Worm (Caenorhabditis elegans) whole organism, L4 larva: ENCODE results near the gene rab-7.

ENCODE experiments used
- D1046.2 ChIP-seq: fragments of 200-800 bp; sonication (Bioruptor generic); IDR thresholded peaks from 2 replicates; pipeline ENCODE4 v1.3.6; 2022; ENCODE audit warnings: missing genetic modification characterization, missing compliant biosample characterization
- F37D6.2 ChIP-seq: sonication (generic microtip); optimal IDR thresholded peaks from 2 replicates; lab custom pipeline; 2016; ENCODE audit warnings: mild to moderate bottlenecking, missing genetic modification characterization, missing compliant biosample characterization
- Y105C5A.15 ChIP-seq: fragments of 200-800 bp; sonication (Bioruptor generic); IDR thresholded peaks from 2 replicates; pipeline ENCODE4 v1.3.6; 2022; ENCODE audit warnings: missing genetic modification characterization, missing compliant biosample characterization
- ZK337.2 ChIP-seq: fragments of 200-800 bp; sonication (Bioruptor generic); IDR thresholded peaks from 2 replicates; pipeline ENCODE4 v1.3.6; 2022; ENCODE audit warnings: missing genetic modification reagents, missing genetic modification characterization, missing compliant biosample characterization
- aha-1 ChIP-seq: fragments of 150-350 bp; peaks from one replicate; lab custom pipeline; 2014; ENCODE audit warnings: missing biosample characterization, missing genetic modification characterization
- attf-4 ChIP-seq: sonication (generic microtip); optimal IDR thresholded peaks from 3 replicates; lab custom pipeline; 2017; ENCODE audit warnings: missing biosample characterization, missing genetic modification characterization
- ceh-28 ChIP-seq: fragments of 150-350 bp; optimal IDR thresholded peaks from 2 replicates; lab custom pipeline; 2014; ENCODE audit warnings: missing biosample characterization, missing genetic modification reagents, missing genetic modification characterization
- ceh-62 ChIP-seq: sonication (generic microtip); optimal IDR thresholded peaks from 2 replicates; lab custom pipeline; 2017; ENCODE audit warnings: missing biosample characterization, missing genetic modification characterization
- ceh-82 ChIP-seq: sonication (generic microtip); optimal IDR thresholded peaks from 2 replicates; lab custom pipeline; 2017; ENCODE audit warnings: missing biosample characterization, missing genetic modification characterization
- daf-12 ChIP-seq: fragments of 150-350 bp; optimal IDR thresholded peaks from 2 replicates; lab custom pipeline; 2014; ENCODE audit warnings: missing biosample characterization, missing genetic modification reagents, missing genetic modification characterization
- daf-19 ChIP-seq: fragments of 200-800 bp; sonication (Bioruptor generic); conservative IDR thresholded peaks from 2 replicates; pipeline ENCODE4 v1.3.6; 2022; ENCODE audit warnings: missing genetic modification characterization, missing compliant biosample characterization
- daf-8 ChIP-seq: fragments of 200-800 bp; sonication (Bioruptor generic); IDR thresholded peaks from 2 replicates; pipeline ENCODE4 v1.3.6; 2022; ENCODE audit warnings: missing genetic modification characterization, missing compliant biosample characterization
- dmd-6 ChIP-seq: fragments of 200-800 bp; sonication (Bioruptor generic); IDR thresholded peaks from 2 replicates; pipeline ENCODE4 v1.3.6; 2022; ENCODE audit warnings: missing genetic modification reagents, missing genetic modification characterization, missing compliant biosample characterization
- dpl-1 ChIP-seq: fragments of 150-350 bp; optimal IDR thresholded peaks from 2 replicates; lab custom pipeline; 2014; ENCODE audit warnings: missing biosample characterization, missing genetic modification reagents, missing genetic modification characterization
- egl-27 ChIP-seq: sonication (generic microtip); optimal IDR thresholded peaks from 3 replicates; lab custom pipeline; 2017; ENCODE audit warnings: missing biosample characterization, missing genetic modification reagents, missing genetic modification characterization
- hif-1 ChIP-seq, 2 experiments: sonication (generic microtip); optimal IDR thresholded peaks; 2 replicates each; lab custom pipeline; 2016 to 2017; ENCODE audit warnings: missing compliant biosample characterization in 2 of 2, missing genetic modification characterization in 2 of 2, missing genetic modification reagents in 2 of 2, missing genotype in 2 of 2, mild to moderate bottlenecking in 1 of 2
- hlh-11 ChIP-seq: fragments of 200-800 bp; sonication (Bioruptor generic); optimal IDR thresholded peaks from 2 replicates; lab custom pipeline; 2018; ENCODE audit warnings: mild to moderate bottlenecking, missing genetic modification characterization, missing compliant biosample characterization
- hmg-1.1 ChIP-seq: fragments of 200-800 bp; sonication (Bioruptor generic); IDR thresholded peaks from 2 replicates; pipeline ENCODE4 v1.3.6; 2022; ENCODE audit warnings: missing genetic modification reagents, missing genetic modification characterization, missing compliant biosample characterization
- lin-1 ChIP-seq: fragments of 200-800 bp; sonication (Bioruptor generic); IDR thresholded peaks from 2 replicates; pipeline ENCODE4 v1.3.6; 2022; ENCODE audit warnings: missing genetic modification reagents, missing genetic modification characterization, missing compliant biosample characterization
- lin-13 ChIP-seq: fragments of 150-350 bp; optimal IDR thresholded peaks from 2 replicates; lab custom pipeline; 2014; ENCODE audit warnings: missing biosample characterization, missing genetic modification reagents, missing genetic modification characterization
- lin-38 ChIP-seq: fragments of 200-800 bp; sonication (Bioruptor generic); IDR thresholded peaks from 2 replicates; pipeline ENCODE4 v1.3.6; 2022; ENCODE audit warnings: missing genetic modification reagents, missing genetic modification characterization, missing compliant biosample characterization
- lsy-2 ChIP-seq, 2 experiments: fragments of 150-350 bp in 1 of 2; sonication (generic microtip) in 1 of 2; optimal IDR thresholded peaks; 2 replicates each; lab custom pipeline; 2014 to 2017; ENCODE audit warnings: missing biosample characterization in 2 of 2, missing genetic modification characterization in 2 of 2
- mdl-1 ChIP-seq, 2 experiments: fragments of 150-350 bp in 1 of 2; sonication (generic microtip) in 1 of 2; optimal IDR thresholded peaks; 2 replicates each; lab custom pipeline; 2014 to 2017; ENCODE audit warnings: missing biosample characterization in 2 of 2, missing genetic modification characterization in 2 of 2
- mep-1 ChIP-seq: fragments of 150-350 bp; sonication (generic microtip); optimal IDR thresholded peaks from 3 replicates; lab custom pipeline; 2014; ENCODE audit warnings: missing biosample characterization, missing genetic modification characterization
- mxl-3 ChIP-seq: fragments of 200-800 bp; sonication (Bioruptor generic); optimal IDR thresholded peaks from 2 replicates; lab custom pipeline; 2018; ENCODE audit warnings: mild to moderate bottlenecking, missing genetic modification characterization, missing compliant biosample characterization
- nhr-28 ChIP-seq: fragments of 150-350 bp; optimal IDR thresholded peaks from 2 replicates; lab custom pipeline; 2014; ENCODE audit warnings: missing biosample characterization, missing genetic modification characterization
- nhr-41 ChIP-seq: fragments of 200-800 bp; sonication (Bioruptor generic); IDR thresholded peaks from 2 replicates; pipeline ENCODE4 v1.3.6; 2022; ENCODE audit warnings: missing genetic modification reagents, missing genetic modification characterization, missing compliant biosample characterization
- nhr-42 ChIP-seq: fragments of 200-800 bp; sonication (Bioruptor generic); IDR thresholded peaks from 2 replicates; pipeline ENCODE4 v1.3.6; 2022; ENCODE audit warnings: missing genetic modification characterization, missing compliant biosample characterization
- nhr-77 ChIP-seq: fragments of 150-350 bp; optimal IDR thresholded peaks from 2 replicates; lab custom pipeline; 2014; ENCODE audit warnings: missing biosample characterization, missing genetic modification characterization
- pha-4 ChIP-seq, 2 experiments: fragments of 150-350 bp in 1 of 2; fragments of 200-800 bp in 1 of 2; sonication (Bioruptor generic) in 1 of 2; IDR thresholded peaks in 1 of 2; optimal IDR thresholded peaks in 1 of 2; 2 replicates each; pipeline versions ENCODE4 v1.3.6 to Lab custom; 2014 to 2022; ENCODE audit warnings: missing genetic modification characterization in 2 of 2, missing genetic modification reagents in 2 of 2, missing biosample characterization in 1 of 2, missing compliant biosample characterization in 1 of 2
- pqm-1 ChIP-seq: sonication (generic microtip); optimal IDR thresholded peaks from 2 replicates; lab custom pipeline; 2017; ENCODE audit warnings: missing biosample characterization, missing genetic modification characterization
- snpc-1.2 ChIP-seq: fragments of 200-800 bp; sonication (Bioruptor generic); IDR thresholded peaks from 2 replicates; pipeline ENCODE4 v1.3.6; 2022; ENCODE audit warnings: missing genetic modification reagents, missing genetic modification characterization, missing compliant biosample characterization
- tra-1 ChIP-seq: fragments of 200-800 bp; sonication (Bioruptor generic); IDR thresholded peaks from 2 replicates; pipeline ENCODE4 v1.3.6; 2022; ENCODE audit warnings: missing genetic modification reagents, missing genetic modification characterization, missing compliant biosample characterization
- unc-62 ChIP-seq, 3 experiments: fragments of 150-350 bp in 1 of 3; sonication (generic microtip); optimal IDR thresholded peaks in 2 of 3; peaks in 1 of 3; 1 replicate in 1 of 3; 2 replicates in 2 of 3; lab custom pipeline; 2014 to 2017; ENCODE audit warnings: missing biosample characterization in 3 of 3, missing genetic modification characterization in 3 of 3, missing genetic modification reagents in 3 of 3, missing genotype in 1 of 3
- zag-1 ChIP-seq: fragments of 150-350 bp; optimal IDR thresholded peaks from 2 replicates; lab custom pipeline; 2014; ENCODE audit warnings: missing biosample characterization, missing genetic modification characterization

Gene rab-7

ce11 chrII:11948459-11948858, 18.3 kb downstream of the rab-7 start, which contains the start of gene W03C9.8:
Gene W03C9.8, plus strand, starts transcription at chrII:11948759.
- TF ChIP-seq dpl-1 (GFP tag; lab: Kevin White, UChicago) (no peak), lin-1 (GFP tag; lab: Robert Waterston, UW) (no peak), pha-4 (GFP tag; IDR thresholded peaks at IDR 0.05; lab: Robert Waterston, UW) (no peak), pha-4 (tag; optimal IDR thresholded peaks at IDR 0.05; lab: Kevin White, UChicago) (no peak), D1046.2 (GFP tag; lab: Robert Waterston, UW) (no peak), mxl-3 (GFP tag; lab: Kevin White, UChicago) (no peak), dmd-6 (GFP tag; lab: Robert Waterston, UW) (no peak)

ce11 chrII:11936393-11936792, 30.3 kb downstream of the rab-7 start:
- TF ChIP-seq F37D6.2 (tag; lab: Kevin White, UChicago) (no peak), ceh-82 (tag; lab: Kevin White, UChicago) (no peak), nhr-28 (tag; lab: Kevin White, UChicago) (peak; percentile 6), ceh-62 (tag; lab: Kevin White, UChicago) (no peak), pqm-1 (tag; lab: Kevin White, UChicago) (peak; percentile 71), daf-12 (tag; lab: Kevin White, UChicago) (no peak), hlh-11 (peak; percentile 20), hmg-1.1 (no peak), aha-1 (tag; lab: Kevin White, UChicago) (no peak), ZK337.2 (GFP tag; lab: Robert Waterston, UW) (no peak), dmd-6 (GFP tag; lab: Robert Waterston, UW) (peak; percentile 18; the same call in 1 of the 2 replicates), snpc-1.2 (GFP tag; lab: Robert Waterston, UW) (no peak), ceh-28 (tag; lab: Kevin White, UChicago) (no peak), tra-1 (GFP tag; lab: Robert Waterston, UW) (0 out of 2 replicates have a peak, but pooled peaks have one; percentile 39), Y105C5A.15 (GFP tag; lab: Robert Waterston, UW) (no peak)

- TF ChIP-seq unc-62 (GFP tag; optimal IDR thresholded peaks at IDR 0.05 in 1 of 2; lab: Kevin White, UChicago) = peak in 1 of 2 experiments; percentile 66
- TF ChIP-seq unc-62 (tag; optimal IDR thresholded peaks at IDR 0.05; lab: Kevin White, UChicago) = no peak
- no peak for TF ChIP-seq lsy-2 (tag; optimal IDR thresholded peaks at IDR 0.05; lab: Kevin White, UChicago)
- no peak for TF ChIP-seq egl-27
- TF ChIP-seq hif-1 (tag; optimal IDR thresholded peaks at IDR 0.05; lab: Kevin White, UChicago) = no peak
- TF ChIP-seq attf-4 (tag; lab: Kevin White, UChicago) = no peak
Observed at ce11 chrII:11935266-11935665, 31.5 kb downstream of the rab-7 start, which contains the start of gene lin-29. Gene lin-29, minus strand, starts transcription at chrII:11935343.

- TF ChIP-seq lin-38 (GFP tag; lab: Robert Waterston, UW) = no peak
- no peak for TF ChIP-seq zag-1 (tag; lab: Kevin White, UChicago)
- TF ChIP-seq mep-1 (tag; lab: Kevin White, UChicago) = no peak
- TF ChIP-seq nhr-77 (tag; lab: Kevin White, UChicago) = no peak
- TF ChIP-seq daf-19 (GFP tag; lab: Robert Waterston, UW) = no peak
- TF ChIP-seq lin-13 (GFP tag; lab: Kevin White, UChicago) = no peak
- no peak for TF ChIP-seq daf-8 (GFP tag; lab: Robert Waterston, UW)
- TF ChIP-seq nhr-42 = no peak
- TF ChIP-seq nhr-41 = no peak
- TF ChIP-seq mdl-1 (tag; optimal IDR thresholded peaks at IDR 0.05; lab: Kevin White, UChicago) = no peak
- TF ChIP-seq D1046.2 (GFP tag; lab: Robert Waterston, UW) = no peak
- TF ChIP-seq lin-1 (GFP tag; lab: Robert Waterston, UW) = no peak
- TF ChIP-seq pqm-1 (tag; lab: Kevin White, UChicago) = no peak
- TF ChIP-seq, all 104 proteins: peak for 0
Observed at ce11 chrII:11930132-11930531, 36.6 kb downstream of the rab-7 start.
